Worm (Caenorhabditis elegans): ENCODE results near the gene T02C1.1.

- TF ChIP-seq W03F9.2 (tag; optimal IDR thresholded peaks at IDR 0.05) = no peak
- no peak for TF ChIP-seq him-1 (tag; optimal IDR thresholded peaks at IDR 0.05)
- no peak for TF ChIP-seq dao-5 (tag; optimal IDR thresholded peaks at IDR 0.05)
These were observed 22.9 kb downstream of the T02C1.1 start for ce11 chrIII:9270183-9270582.

Measured in whole organism, L4/young adult.